Fruit fly (Drosophila melanogaster): ENCODE data around the gene cact.

Gene cact

dm6 chr2L:16325515-16326257 lies at the start of gene cact (continued):
- TF ChIP-seq fd3F (GFP tag; optimal IDR thresholded peaks at IDR 0.05) (peak; percentile 88), mld (GFP tag; IDR thresholded peaks at IDR 0.05; ENCODE audit: partially characterized antibody) (no peak), CG12104 (GFP tag; optimal IDR thresholded peaks at IDR 0.05) (peak; percentile 91), cwo (GFP tag; optimal IDR thresholded peaks at IDR 0.05) (peak; percentile 89), CG16815 (GFP tag; optimal IDR thresholded peaks at IDR 0.05) (peak; percentile 88), ATbp (GFP tag; optimal IDR thresholded peaks at IDR 0.05) (peak; percentile 70), NFAT (GFP tag; IDR thresholded peaks at IDR 0.05) (peak; percentile 87), slbo (GFP tag; IDR thresholded peaks at IDR 0.05) (peak; percentile 92), bsh (GFP tag; optimal IDR thresholded peaks at IDR 0.05) (peak; percentile 41 to 94), CG3065 (GFP tag; optimal IDR thresholded peaks at IDR 0.05) (peak; percentile 83), CG4360 (GFP tag; IDR thresholded peaks at IDR 0.05) (peak; percentile 90), Ada2b (GFP tag; IDR thresholded peaks at IDR 0.05) (peak; percentile 87), sug (tag; optimal IDR thresholded peaks at IDR 0.05) (peak; percentile 88), Dip3 (GFP tag; optimal IDR thresholded peaks at IDR 0.05) (peak; percentile 94), CG2120 (GFP tag; optimal IDR thresholded peaks at IDR 0.05) (peak; percentile 98), lola (GFP tag; optimal IDR thresholded peaks at IDR 0.05) (peak in 1 of 3 experiments; percentile 90), CG3407 (GFP tag; optimal IDR thresholded peaks at IDR 0.05) (peak; percentile 79), CG17912 (GFP tag; optimal IDR thresholded peaks at IDR 0.05) (peak; percentile 66), nerfin-2 (GFP tag; IDR thresholded peaks at IDR 0.05; ENCODE audit: partially characterized antibody) (no peak), CG9932 (GFP tag; IDR thresholded peaks at IDR 0.05) (peak; percentile 94), Deaf1 (tag; optimal IDR thresholded peaks at IDR 0.05) (peak; percentile 73), Rx (GFP tag; IDR thresholded peaks at IDR 0.05) (peak; percentile 85), amos (GFP tag; IDR thresholded peaks at IDR 0.05; ENCODE audit: partially characterized antibody) (0 out of 2 replicates have a peak, but pooled peaks have one; percentile 30), CG13123 (GFP tag; optimal IDR thresholded peaks at IDR 0.05) (peak; percentile 87), CG12071 (GFP tag; optimal IDR thresholded peaks at IDR 0.05) (peak; percentile 68), Fer2 (tag; optimal IDR thresholded peaks at IDR 0.05) (peak; percentile 76), pros (GFP tag; optimal IDR thresholded peaks at IDR 0.05) (peak; percentile 8), CG2712 (tag; optimal IDR thresholded peaks at IDR 0.05) (peak; percentile 95), Dek (tag; optimal IDR thresholded peaks at IDR 0.05) (peak; percentile 92), Lpt (GFP tag; optimal IDR thresholded peaks at IDR 0.05) (no peak), Vsx1 (GFP tag; optimal IDR thresholded peaks at IDR 0.05) (peak; percentile 79), crol (GFP tag; IDR thresholded peaks at IDR 0.05) (no peak; the same call in none of the 2 replicates), kni (GFP tag; optimal IDR thresholded peaks at IDR 0.05) (peak; percentile 45), org-1 (GFP tag; optimal IDR thresholded peaks at IDR 0.05) (peak; percentile 74), CG16863 (GFP tag; optimal IDR thresholded peaks at IDR 0.05) (peak; percentile 89), CG33213 (GFP tag; optimal IDR thresholded peaks at IDR 0.05) (peak; percentile 93), ase (GFP tag; IDR thresholded peaks at IDR 0.05) (peak; percentile 89), CG8388 (GFP tag; optimal IDR thresholded peaks at IDR 0.05) (peak; percentile 93), CG11085 (GFP tag; IDR thresholded peaks at IDR 0.05) (peak; percentile 71), Neu2 (GFP tag; optimal IDR thresholded peaks at IDR 0.05; ENCODE audit: borderline replicate concordance) (peak; percentile 60), pb (GFP tag; optimal IDR thresholded peaks at IDR 0.05) (peak; percentile 73), CG1529 (GFP tag; optimal IDR thresholded peaks at IDR 0.05) (peak; percentile 82), Sry-β (GFP tag; optimal IDR thresholded peaks at IDR 0.05) (peak; percentile 47), zfh1 (GFP tag; IDR thresholded peaks at IDR 0.05) (peak; percentile 91), aop (GFP tag; IDR thresholded peaks at IDR 0.05) (no peak), btn (GFP tag; optimal IDR thresholded peaks at IDR 0.05) (peak; percentile 77), gcm (GFP tag; optimal IDR thresholded peaks at IDR 0.05) (peak; percentile 89), CG11093 (GFP tag; IDR thresholded peaks at IDR 0.05) (peak; percentile 77)

Data from whole organism, embryonic.